Fruit fly (Drosophila melanogaster): ENCODE results near the gene SuUR.
A peak's percentile ranks its signal among the peaks of the same experiment; 100 is the strongest.

The SuUR gene

dm6 chr3L:11113198-11114197, 48.7 kb downstream of the SuUR start, which contains the start of gene Sod1:
Gene Sod1 (minus strand): TSS chr3L:11113740.
- TF ChIP-seq CG11902 (GFP tag; optimal IDR thresholded peaks at IDR 0.05) (no peak), CG31627 (GFP tag; optimal IDR thresholded peaks at IDR 0.05) (peak; percentile 3), CG4318 (GFP tag; optimal IDR thresholded peaks at IDR 0.05) (no peak), CG9139 (GFP tag; optimal IDR thresholded peaks at IDR 0.05) (peak; percentile 88), lz (GFP tag; optimal IDR thresholded peaks at IDR 0.05) (no peak), CG10669 (GFP tag; optimal IDR thresholded peaks at IDR 0.05) (peak; percentile 68), CG10631 (GFP tag; optimal IDR thresholded peaks at IDR 0.05) (no peak), CG8119 (GFP tag; IDR thresholded peaks at IDR 0.05) (no peak; the same call in 2 of the 3 replicates), Eip78C (GFP tag) (peak; percentile 79), spab (GFP tag; optimal IDR thresholded peaks at IDR 0.05) (peak; percentile 66), cyc (GFP tag; optimal IDR thresholded peaks at IDR 0.05) (no peak), dsx (GFP tag; optimal IDR thresholded peaks at IDR 0.05; ENCODE audit: poor library complexity, severe bottlenecking) (peak; percentile 58), CG32006 (GFP tag; optimal IDR thresholded peaks at IDR 0.05) (no peak), Hr4 (GFP tag; optimal IDR thresholded peaks at IDR 0.05) (peak; percentile 59), fd59A (GFP tag; optimal IDR thresholded peaks at IDR 0.05) (no peak), Eip75B (GFP tag; optimal IDR thresholded peaks at IDR 0.05) (no peak), CG15336 (GFP tag; IDR thresholded peaks at IDR 0.05) (peak; percentile 48; the same call in 1 of the 2 replicates), svp (GFP tag) (peak; percentile 99), Blimp-1 (GFP tag; optimal IDR thresholded peaks at IDR 0.05) (peak; percentile 40), Eip93F (GFP tag; optimal IDR thresholded peaks at IDR 0.05) (peak; percentile 5), CG16779 (tag; optimal IDR thresholded peaks at IDR 0.05) (peak; percentile 60), Gug (GFP tag; IDR thresholded peaks at IDR 0.05) (no peak; the same call in 1 of the 2 replicates), esn (GFP tag; optimal IDR thresholded peaks at IDR 0.05) (peak; percentile 2), ss (GFP tag; optimal IDR thresholded peaks at IDR 0.05) (peak; percentile 92 to 93), salr (GFP tag; optimal IDR thresholded peaks at IDR 0.05) (peak in 1 of 2 experiments; percentile 47), fd85E (GFP tag; optimal IDR thresholded peaks at IDR 0.05) (no peak), CG6808 (GFP tag; optimal IDR thresholded peaks at IDR 0.05) (peak; percentile 88), CG6163 (GFP tag; IDR thresholded peaks at IDR 0.05) (no peak), CG1621 (tag; optimal IDR thresholded peaks at IDR 0.05) (peak; percentile 61), CG3032 (tag; optimal IDR thresholded peaks at IDR 0.05) (no peak), CG6854 (GFP tag; optimal IDR thresholded peaks at IDR 0.05) (peak; percentile 91), Sox15 (GFP tag; optimal IDR thresholded peaks at IDR 0.05) (no peak), Sox14 (GFP tag; optimal IDR thresholded peaks at IDR 0.05) (peak; percentile 58), achi (GFP tag; optimal IDR thresholded peaks at IDR 0.05) (peak; percentile 25), Ets21C (GFP tag; optimal IDR thresholded peaks at IDR 0.05) (no peak), Met (GFP tag; optimal IDR thresholded peaks at IDR 0.05) (no peak), Sox102F (GFP tag; optimal IDR thresholded peaks at IDR 0.05) (no peak), eg (GFP tag; IDR thresholded peaks at IDR 0.05) (no peak; the same call in 2 of the 3 replicates), CG11762 (GFP tag; optimal IDR thresholded peaks at IDR 0.05; ENCODE audit: insufficient read depth) (peak; percentile 34), CG7368 (GFP tag; optimal IDR thresholded peaks at IDR 0.05) (no peak), Ets96B (tag; optimal IDR thresholded peaks at IDR 0.05) (peak; percentile 26), fkh (GFP tag; optimal IDR thresholded peaks at IDR 0.05) (peak; percentile 19), topi (GFP tag; optimal IDR thresholded peaks at IDR 0.05) (no peak), Lpt (GFP tag; optimal IDR thresholded peaks at IDR 0.05) (peak; percentile 19)

All from whole organism, prepupa.